Fruit fly (Drosophila melanogaster) whole organism, adult: Measurements from ENCODE around the gene CG11438.

ENCODE experiments used
- CG12768 ChIP-seq: fragments of 200-800 bp; sonication (Bioruptor generic); optimal IDR thresholded peaks from 2 replicates; lab custom pipeline; 2017; ENCODE audit warnings: missing biosample characterization, missing genetic modification characterization, mild to moderate bottlenecking, moderate library complexity, missing genetic modification reagents
- Mnt ChIP-seq: fragments of 200-800 bp; sonication (Bioruptor generic); optimal IDR thresholded peaks from 2 replicates; lab custom pipeline; 2016; ENCODE audit warnings: missing biosample characterization, mild to moderate bottlenecking, missing genetic modification characterization
- cic ChIP-seq: fragments of 200-800 bp; sonication (Bioruptor generic); optimal IDR thresholded peaks from 2 replicates; lab custom pipeline; 2017; ENCODE audit warnings: missing biosample characterization, mild to moderate bottlenecking, missing genetic modification characterization, moderate library complexity
- kay ChIP-seq: fragments of 200-800 bp; sonication (Bioruptor generic); peaks from one replicate; lab custom pipeline; 2016; ENCODE audit warnings: missing biosample characterization, missing genetic modification characterization, borderline replicate concordance
- tj ChIP-seq: fragments of 200-800 bp; sonication (Bioruptor generic); optimal IDR thresholded peaks from 3 replicates; lab custom pipeline; 2017; ENCODE audit warnings: missing biosample characterization, mild to moderate bottlenecking, missing genetic modification characterization, moderate library complexity
- toe ChIP-seq: fragments of 200-800 bp; sonication (Bioruptor generic); optimal IDR thresholded peaks from 2 replicates; lab custom pipeline; 2016; ENCODE audit warnings: missing biosample characterization, missing genetic modification characterization

DNA sequence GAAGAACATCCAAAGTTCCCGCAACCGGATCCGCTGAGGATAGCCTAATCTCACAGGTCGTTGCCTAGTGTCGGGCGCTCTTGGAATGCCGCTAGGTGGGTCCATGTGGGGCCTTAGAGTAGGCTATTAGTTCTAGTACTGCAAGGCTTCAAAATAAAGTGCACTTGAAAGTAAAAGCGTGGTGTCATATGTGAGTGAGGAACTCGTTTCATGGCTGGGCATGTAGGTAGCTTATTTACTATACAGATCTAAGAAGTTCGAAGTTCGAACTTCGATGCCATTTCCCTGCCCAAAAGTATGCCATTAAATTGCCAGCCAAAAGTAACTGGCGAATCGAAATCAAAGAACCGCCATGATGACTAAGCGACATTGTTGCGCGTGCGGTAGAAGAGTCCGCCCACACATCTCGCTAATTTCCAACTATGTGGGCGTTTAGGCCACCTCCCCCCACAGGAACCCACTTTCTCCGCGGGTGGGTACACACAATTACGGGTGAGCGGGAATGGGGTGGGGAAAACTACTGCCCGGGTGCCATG, 9.4 kb upstream of the CG11438 start:
- TF ChIP-seq kay (GFP tag; lab: Kevin White, UChicago) = no peak
- no peak for TF ChIP-seq tj (GFP tag; lab: Kevin White, UChicago)
- no peak for TF ChIP-seq CG12768
- TF ChIP-seq Mnt (GFP tag; lab: Kevin White, UChicago) = no peak
- TF ChIP-seq toe (GFP tag; lab: Kevin White, UChicago) = no peak
- TF ChIP-seq cic (GFP tag; lab: Kevin White, UChicago) = no peak
